Fruit fly (Drosophila melanogaster): ENCODE data around the gene sqd.

- TF ChIP-seq ind (GFP tag; optimal IDR thresholded peaks at IDR 0.05) (no peak), Opbp (GFP tag; IDR thresholded peaks at IDR 0.05; ENCODE audit: partially characterized antibody) (no peak), Bdp1 (GFP tag; optimal IDR thresholded peaks at IDR 0.05) (no peak), dpn (GFP tag; optimal IDR thresholded peaks at IDR 0.05) (no peak), pzg (GFP tag; optimal IDR thresholded peaks at IDR 0.05) (no peak), CG12104 (GFP tag; optimal IDR thresholded peaks at IDR 0.05) (no peak), Elba2 (GFP tag; optimal IDR thresholded peaks at IDR 0.05) (no peak), usp (GFP tag; optimal IDR thresholded peaks at IDR 0.05) (no peak)
Measured at dm6 chr3R:13674492-13675033, 28.5 kb upstream of the sqd start, which contains the start of gene Task6.
